Worm (Caenorhabditis elegans) whole organism, L4 larva: ENCODE data around the gene pvf-1.

Experiments
- F44E2.7 ChIP-seq: fragments of 200-800 bp; sonication (Bioruptor generic); IDR thresholded peaks from 2 replicates; pipeline ENCODE4 v2.1.2; 2022; ENCODE audit warnings: missing genetic modification characterization, missing compliant biosample characterization
- F49E8.2 ChIP-seq: sonication (generic microtip); optimal IDR thresholded peaks from 2 replicates; lab custom pipeline; 2016; ENCODE audit warnings: missing compliant biosample characterization, mild to moderate bottlenecking, missing genetic modification characterization, borderline replicate concordance
- R02D3.7 ChIP-seq: fragments of 150-350 bp; sonication (generic microtip); optimal IDR thresholded peaks from 3 replicates; lab custom pipeline; 2014; ENCODE audit warnings: missing biosample characterization, missing genetic modification characterization
- Y5F2A.4 ChIP-seq: fragments of 200-800 bp; sonication (Bioruptor generic); optimal IDR thresholded peaks from 2 replicates; lab custom pipeline; 2018; ENCODE audit warnings: mild to moderate bottlenecking, missing genetic modification characterization, missing compliant biosample characterization
- aha-1 ChIP-seq: fragments of 150-350 bp; peaks from one replicate; lab custom pipeline; 2014; ENCODE audit warnings: missing biosample characterization, missing genetic modification characterization
- ama-1 ChIP-seq: fragments of 150-350 bp; optimal IDR thresholded peaks from 2 replicates; lab custom pipeline; 2014; ENCODE audit warnings: inconsistent platforms, mixed read lengths
- ceh-28 ChIP-seq: fragments of 150-350 bp; optimal IDR thresholded peaks from 2 replicates; lab custom pipeline; 2014; ENCODE audit warnings: missing biosample characterization, missing genetic modification reagents, missing genetic modification characterization
- ceh-44 ChIP-seq: fragments of 200-800 bp; sonication (Bioruptor generic); IDR thresholded peaks from 2 replicates; pipeline ENCODE4 v1.3.6; 2022; ENCODE audit warnings: missing genetic modification reagents, missing genetic modification characterization, missing compliant biosample characterization
- ctbp-1 ChIP-seq: fragments of 200-800 bp; sonication (Bioruptor generic); IDR thresholded peaks from 2 replicates; pipeline ENCODE4 v1.3.6; 2022; ENCODE audit warnings: missing genetic modification reagents, missing genetic modification characterization, missing compliant biosample characterization
- daf-12 ChIP-seq: fragments of 150-350 bp; optimal IDR thresholded peaks from 2 replicates; lab custom pipeline; 2014; ENCODE audit warnings: missing biosample characterization, missing genetic modification reagents, missing genetic modification characterization
- daf-19 ChIP-seq: fragments of 200-800 bp; sonication (Bioruptor generic); conservative IDR thresholded peaks from 2 replicates; pipeline ENCODE4 v1.3.6; 2022; ENCODE audit warnings: missing genetic modification characterization, missing compliant biosample characterization
- daf-8 ChIP-seq: fragments of 200-800 bp; sonication (Bioruptor generic); IDR thresholded peaks from 2 replicates; pipeline ENCODE4 v1.3.6; 2022; ENCODE audit warnings: missing genetic modification characterization, missing compliant biosample characterization
- dmd-6 ChIP-seq: fragments of 200-800 bp; sonication (Bioruptor generic); IDR thresholded peaks from 2 replicates; pipeline ENCODE4 v1.3.6; 2022; ENCODE audit warnings: missing genetic modification reagents, missing genetic modification characterization, missing compliant biosample characterization
- hlh-30 ChIP-seq: sonication (generic microtip); optimal IDR thresholded peaks from 2 replicates; lab custom pipeline; 2017; ENCODE audit warnings: antibody characterized with exemption, mild to moderate bottlenecking, missing genetic modification characterization, missing compliant biosample characterization; ENCODE audit not compliant: insufficient read depth
- hmg-1.1 ChIP-seq: fragments of 200-800 bp; sonication (Bioruptor generic); IDR thresholded peaks from 2 replicates; pipeline ENCODE4 v1.3.6; 2022; ENCODE audit warnings: missing genetic modification reagents, missing genetic modification characterization, missing compliant biosample characterization
- lin-13 ChIP-seq: fragments of 150-350 bp; optimal IDR thresholded peaks from 2 replicates; lab custom pipeline; 2014; ENCODE audit warnings: missing biosample characterization, missing genetic modification reagents, missing genetic modification characterization
- lsy-2 ChIP-seq, 2 experiments: fragments of 150-350 bp in 1 of 2; sonication (generic microtip) in 1 of 2; optimal IDR thresholded peaks; 2 replicates each; lab custom pipeline; 2014 to 2017; ENCODE audit warnings: missing biosample characterization in 2 of 2, missing genetic modification characterization in 2 of 2
- mdl-1 ChIP-seq, 2 experiments: fragments of 150-350 bp in 1 of 2; sonication (generic microtip) in 1 of 2; optimal IDR thresholded peaks; 2 replicates each; lab custom pipeline; 2014 to 2017; ENCODE audit warnings: missing biosample characterization in 2 of 2, missing genetic modification characterization in 2 of 2
- mdt-29 ChIP-seq: fragments of 200-800 bp; sonication (Bioruptor generic); IDR thresholded peaks from 2 replicates; pipeline ENCODE4 v1.3.6; 2022; ENCODE audit warnings: missing genetic modification reagents, missing genetic modification characterization, missing compliant biosample characterization
- nhr-111 ChIP-seq: fragments of 200-800 bp; sonication (Bioruptor generic); optimal IDR thresholded peaks from 2 replicates; lab custom pipeline; 2018; ENCODE audit warnings: mild to moderate bottlenecking, missing genetic modification characterization, missing compliant biosample characterization
- nhr-237 ChIP-seq: sonication (generic microtip); optimal IDR thresholded peaks from 2 replicates; lab custom pipeline; 2017; ENCODE audit warnings: missing biosample characterization, missing genetic modification characterization
- php-3 ChIP-seq: fragments of 200-800 bp; sonication (Bioruptor generic); IDR thresholded peaks from 2 replicates; pipeline ENCODE4 v1.3.6; 2022; ENCODE audit warnings: missing genetic modification reagents, missing genetic modification characterization, missing compliant biosample characterization
- sdz-12 ChIP-seq: fragments of 200-800 bp; sonication (Bioruptor generic); optimal IDR thresholded peaks from 2 replicates; lab custom pipeline; 2018; ENCODE audit warnings: mild to moderate bottlenecking, missing genetic modification characterization, missing compliant biosample characterization
- set-16 ChIP-seq: fragments of 200-800 bp; sonication (Bioruptor generic); IDR thresholded peaks from 2 replicates; pipeline ENCODE4 v1.3.6; 2022; ENCODE audit warnings: missing genetic modification reagents, missing genetic modification characterization, missing compliant biosample characterization
- snpc-1.2 ChIP-seq: fragments of 200-800 bp; sonication (Bioruptor generic); IDR thresholded peaks from 2 replicates; pipeline ENCODE4 v1.3.6; 2022; ENCODE audit warnings: missing genetic modification reagents, missing genetic modification characterization, missing compliant biosample characterization
- unc-62 ChIP-seq, 3 experiments: fragments of 150-350 bp in 1 of 3; sonication (generic microtip); optimal IDR thresholded peaks in 2 of 3; peaks in 1 of 3; 1 replicate in 1 of 3; 2 replicates in 2 of 3; lab custom pipeline; 2014 to 2017; ENCODE audit warnings: missing biosample characterization in 3 of 3, missing genetic modification characterization in 3 of 3, missing genetic modification reagents in 3 of 3, missing genotype in 1 of 3
- vab-7 ChIP-seq: fragments of 200-800 bp; sonication (Bioruptor generic); IDR thresholded peaks from 2 replicates; pipeline ENCODE4 v1.3.6; 2022; ENCODE audit warnings: missing genetic modification reagents, missing genetic modification characterization, missing compliant biosample characterization
- zip-2 ChIP-seq: fragments of 150-350 bp; optimal IDR thresholded peaks from 2 replicates; lab custom pipeline; 2014; ENCODE audit warnings: missing biosample characterization, missing genetic modification characterization
- ztf-7 ChIP-seq: fragments of 150-350 bp; optimal IDR thresholded peaks from 2 replicates; lab custom pipeline; 2014; ENCODE audit warnings: missing biosample characterization, missing genetic modification characterization

pvf-1 gene

ce11 chrIII:1819049-1819597, 5.0 kb downstream of the pvf-1 start (continued):
- TF ChIP-seq lsy-2 (tag; optimal IDR thresholded peaks at IDR 0.05; lab: Kevin White, UChicago) (peak in 1 of 2 experiments; percentile 78), ama-1 (no peak), mdl-1 (tag; optimal IDR thresholded peaks at IDR 0.05; lab: Kevin White, UChicago) (peak in 1 of 2 experiments; percentile 15), lin-13 (GFP tag; lab: Kevin White, UChicago) (peak; percentile 5)

DNA sequence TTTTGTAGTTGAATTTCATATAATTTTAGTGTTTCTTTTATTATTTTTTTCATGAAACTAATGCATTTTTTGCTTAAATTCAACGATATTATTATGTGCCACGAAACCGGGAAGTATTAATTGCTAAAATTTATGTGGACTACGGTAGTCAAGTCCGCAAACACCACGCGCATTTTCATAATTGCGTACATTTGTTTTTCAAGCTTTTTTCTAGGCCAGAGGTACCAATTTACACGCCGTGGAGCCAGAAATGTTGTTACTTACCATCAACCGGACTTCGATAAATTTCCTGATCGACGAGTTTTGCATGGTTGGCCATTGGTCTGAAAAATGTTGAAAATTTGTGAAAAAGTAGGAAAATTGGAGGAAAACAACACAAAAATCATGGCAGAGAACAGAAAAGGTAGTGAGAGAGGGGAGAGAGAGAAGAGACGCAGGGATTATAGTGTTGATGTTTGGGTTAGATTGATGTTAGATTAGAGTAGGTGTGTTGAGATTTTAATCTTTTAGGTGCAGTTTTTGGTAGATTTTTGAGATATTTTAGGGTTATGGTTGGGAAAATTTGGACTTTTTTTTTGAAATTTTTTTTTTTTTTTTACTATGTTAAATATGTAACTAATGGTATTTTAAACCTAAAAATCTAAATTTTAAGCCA, 6.0 kb downstream of the pvf-1 start, which contains the start of gene clp-4:
TSS of gene clp-4 (minus strand) at position 323 of the 655 bp plus-strand sequence.
- TF ChIP-seq lsy-2 (tag; optimal IDR thresholded peaks at IDR 0.05; lab: Kevin White, UChicago) = peak in 1 of 2 experiments; percentile 56
- no peak for TF ChIP-seq zip-2 (tag; lab: Kevin White, UChicago)

DNA sequence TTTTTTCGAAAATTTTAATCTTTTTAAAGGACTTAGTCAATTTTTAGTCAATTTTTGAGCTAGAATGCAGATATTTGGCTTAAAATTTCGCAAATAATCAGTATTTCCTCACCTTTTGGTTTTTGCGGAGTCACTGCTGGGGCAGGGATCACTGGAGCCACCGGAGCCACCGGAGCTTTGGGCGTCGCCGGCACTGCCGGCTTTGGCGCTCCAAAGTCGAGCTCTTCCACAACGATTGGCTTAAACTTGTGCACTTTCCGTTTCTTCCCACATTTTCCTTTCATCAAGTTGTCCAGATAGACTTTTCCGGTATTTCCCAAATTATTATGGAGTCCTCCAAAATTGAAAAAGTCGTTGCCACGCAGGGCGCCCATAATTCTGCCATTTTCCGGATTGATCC, 9.8 kb downstream of the pvf-1 start:
- no peak for TF ChIP-seq hlh-30 (tag; lab: Kevin White, UChicago)
- TF ChIP-seq set-16 (GFP tag; lab: Robert Waterston, UW) = peak; percentile 68
- TF ChIP-seq, all 104 proteins: peak for 1

ce11 chrIII:1807297-1807935, 16.7 kb downstream of the pvf-1 start:
- peak; percentile 99 for TF ChIP-seq F44E2.7 (GFP tag; lab: Robert Waterston, UW)
- TF ChIP-seq hmg-1.1 (GFP tag; lab: Robert Waterston, UW) = peak; percentile 43; the same call in 1 of the 2 replicates
- 0 out of 2 replicates have a peak, but pooled peaks have one; percentile 30 for TF ChIP-seq ctbp-1 (GFP tag; lab: Robert Waterston, UW)
- TF ChIP-seq dmd-6 = 0 out of 2 replicates have a peak, but pooled peaks have one; percentile 11
- peak; percentile 99 for TF ChIP-seq ceh-28 (tag; lab: Kevin White, UChicago)

DNA sequence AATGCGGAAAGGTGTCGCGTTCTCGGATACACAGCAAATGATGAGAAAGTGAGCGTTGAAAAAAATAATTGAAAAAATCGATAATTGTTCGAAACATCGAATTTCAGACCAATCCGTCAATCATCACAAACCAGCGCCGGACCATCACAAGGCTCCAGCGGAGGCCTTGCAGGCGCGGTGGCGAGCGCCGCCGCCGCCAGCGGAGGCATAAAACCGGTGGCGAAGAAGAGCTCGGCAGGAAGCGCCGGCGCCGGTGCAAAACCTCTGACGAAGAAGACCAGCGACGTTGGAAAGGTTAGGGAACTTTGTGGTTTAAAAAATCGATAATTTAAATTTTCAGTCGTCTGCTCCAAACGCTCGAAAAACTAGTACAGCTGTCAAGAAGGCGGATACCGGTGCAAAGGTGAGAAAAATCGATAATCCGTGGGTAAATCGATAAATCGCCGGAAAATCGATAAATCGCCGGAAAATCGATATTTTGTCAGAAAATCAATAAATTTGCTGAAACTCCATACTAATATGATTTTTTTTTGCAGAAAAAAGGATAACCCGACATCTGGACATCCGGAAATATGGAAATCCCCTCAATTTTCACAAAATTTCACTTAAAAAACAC, 17.8 kb downstream of the pvf-1 start:
- no peak for TF ChIP-seq sdz-12 (GFP tag; lab: Kevin White, UChicago)
- peak; percentile 94 for TF ChIP-seq ceh-28 (tag; lab: Kevin White, UChicago)
- TF ChIP-seq F49E8.2 (tag; lab: Kevin White, UChicago) = no peak
- TF ChIP-seq set-16 (GFP tag; lab: Robert Waterston, UW) = peak; percentile 97
- TF ChIP-seq, all 104 proteins: peak for 2

- TF ChIP-seq nhr-237 (tag; lab: Kevin White, UChicago) (no peak), ceh-44 (GFP tag; lab: Robert Waterston, UW) (no peak), ceh-28 (tag; lab: Kevin White, UChicago) (peak; percentile 98)
Measured at ce11 chrIII:1805415-1806008, 18.6 kb downstream of the pvf-1 start.

DNA sequence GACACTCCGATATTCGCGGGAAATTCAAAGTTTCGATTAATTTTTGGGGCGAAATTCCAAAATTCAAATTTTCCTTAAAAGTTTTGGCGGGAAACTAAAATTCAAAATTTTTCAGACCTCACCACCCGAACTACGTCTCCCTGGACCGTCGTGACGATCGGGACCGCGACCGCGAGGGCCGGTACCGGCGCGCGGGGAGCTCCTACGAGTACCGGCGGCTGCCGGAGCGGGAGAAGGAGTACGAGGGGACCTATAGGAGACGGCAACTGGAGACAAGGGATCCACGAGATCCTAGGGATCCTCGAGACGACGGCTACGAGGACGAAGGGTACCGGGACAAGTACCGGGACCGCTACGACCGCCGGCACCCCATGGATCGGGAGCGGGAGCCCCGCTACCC, 19.6 kb downstream of the pvf-1 start:
- TF ChIP-seq R02D3.7 (no peak), vab-7 (GFP tag; lab: Robert Waterston, UW) (no peak), daf-8 (no peak), ztf-7 (no peak), mdl-1 (tag; optimal IDR thresholded peaks at IDR 0.05; lab: Kevin White, UChicago) (no peak), set-16 (GFP tag; lab: Robert Waterston, UW) (peak; percentile 93), unc-62 (GFP tag; optimal IDR thresholded peaks at IDR 0.05 in 1 of 2; lab: Kevin White, UChicago) (no peak), unc-62 (tag; optimal IDR thresholded peaks at IDR 0.05; lab: Kevin White, UChicago) (no peak), aha-1 (tag; lab: Kevin White, UChicago) (peak; percentile 14), Y5F2A.4 (GFP tag; lab: Kevin White, UChicago) (no peak), daf-12 (tag; lab: Kevin White, UChicago) (no peak), snpc-1.2 (GFP tag; lab: Robert Waterston, UW) (no peak), mdt-29 (GFP tag; lab: Robert Waterston, UW) (no peak), lin-13 (GFP tag; lab: Kevin White, UChicago) (no peak), daf-19 (GFP tag; lab: Robert Waterston, UW) (no peak), nhr-111 (no peak), php-3 (GFP tag; lab: Robert Waterston, UW) (no peak)
